Fruit fly (Drosophila melanogaster) whole organism, embryonic: ENCODE data around the gene CG8236.

ENCODE experiments used
- Blimp-1 ChIP-seq: fragments of 200-800 bp; sonication (Bioruptor generic); optimal IDR thresholded peaks from 3 replicates; lab custom pipeline; 2018; ENCODE audit warnings: missing biosample characterization, missing genetic modification characterization, mild to moderate bottlenecking, moderate library complexity, missing genetic modification reagents
- C15 ChIP-seq: fragments of 200-800 bp; sonication (Bioruptor generic); IDR thresholded peaks from 3 replicates; pipeline ENCODE4 v1.3.6; 2022; ENCODE audit warnings: missing biosample characterization, missing genetic modification characterization
- CG10654 ChIP-seq: fragments of 200-800 bp; sonication (Bioruptor generic); optimal IDR thresholded peaks from 2 replicates; lab custom pipeline; 2016; ENCODE audit warnings: missing biosample characterization, missing genetic modification characterization
- CG11085 ChIP-seq: fragments of 200-800 bp; sonication (Bioruptor generic); IDR thresholded peaks from 2 replicates; pipeline ENCODE4 v1.3.6; 2022; ENCODE audit warnings: missing biosample characterization, missing genetic modification characterization
- CG1233 ChIP-seq: fragments of 200-800 bp; sonication (Bioruptor generic); optimal IDR thresholded peaks from 4 replicates; lab custom pipeline; 2018; ENCODE audit warnings: missing biosample characterization, mild to moderate bottlenecking, missing genetic modification characterization
- CG13624 ChIP-seq: fragments of 200-800 bp; sonication (Bioruptor generic); optimal IDR thresholded peaks from 2 replicates; lab custom pipeline; 2016; ENCODE audit warnings: missing biosample characterization, missing genetic modification characterization
- CG15269 ChIP-seq: fragments of 200-800 bp; sonication (Bioruptor generic); optimal IDR thresholded peaks from 2 replicates; lab custom pipeline; 2018; ENCODE audit warnings: missing biosample characterization, mild to moderate bottlenecking, missing genetic modification characterization, moderate library complexity
- CG1647 ChIP-seq: fragments of 200-800 bp; sonication (Bioruptor generic); optimal IDR thresholded peaks from 3 replicates; lab custom pipeline; 2016; ENCODE audit warnings: missing biosample characterization, missing genetic modification characterization
- CG17186 ChIP-seq: fragments of 200-800 bp; sonication (Bioruptor generic); optimal IDR thresholded peaks from 3 replicates; lab custom pipeline; 2017; ENCODE audit warnings: missing biosample characterization, missing genetic modification reagents, missing genetic modification characterization
- CG2129 ChIP-seq: fragments of 200-800 bp; sonication (Bioruptor generic); IDR thresholded peaks from 2 replicates; pipeline ENCODE4 v1.3.6; 2022; ENCODE audit warnings: missing biosample characterization, missing genetic modification characterization; ENCODE audit not compliant: partially characterized antibody
- CG2875 ChIP-seq: fragments of 200-800 bp; sonication (Bioruptor generic); optimal IDR thresholded peaks from 2 replicates; lab custom pipeline; 2017; ENCODE audit warnings: missing biosample characterization, mild to moderate bottlenecking, missing genetic modification characterization, missing genetic modification reagents
- CG3726 ChIP-seq: fragments of 200-800 bp; sonication (Bioruptor generic); IDR thresholded peaks from 3 replicates; pipeline ENCODE4, ENCODE4 v1.3.6; 2022; ENCODE audit warnings: missing biosample characterization, missing genetic modification characterization
- CG3847 ChIP-seq: fragments of 200-800 bp; sonication (Bioruptor generic); IDR thresholded peaks from 2 replicates; pipeline ENCODE4 v1.3.6; 2022; ENCODE audit warnings: missing biosample characterization, missing genetic modification characterization
- CG6272 ChIP-seq: fragments of 200-800 bp; sonication (Bioruptor generic); IDR thresholded peaks from 2 replicates; pipeline ENCODE4 v1.3.6; 2022; ENCODE audit warnings: missing biosample characterization, missing genetic modification characterization
- CG7928 ChIP-seq: fragments of 200-800 bp; sonication (Bioruptor generic); optimal IDR thresholded peaks from 2 replicates; lab custom pipeline; 2017; ENCODE audit warnings: missing biosample characterization, mild to moderate bottlenecking, missing genetic modification characterization
- CG7987 ChIP-seq: fragments of 200-800 bp; sonication (Bioruptor generic); optimal IDR thresholded peaks from 2 replicates; lab custom pipeline; 2018; ENCODE audit warnings: missing biosample characterization, mild to moderate bottlenecking, missing genetic modification characterization, moderate library complexity
- CG9609 ChIP-seq: fragments of 200-800 bp; sonication (Bioruptor generic); optimal IDR thresholded peaks from 3 replicates; lab custom pipeline; 2016; ENCODE audit warnings: missing biosample characterization, missing genetic modification characterization
- CHES-1-like ChIP-seq: fragments of 200-800 bp; sonication (Bioruptor generic); optimal IDR thresholded peaks from 2 replicates; lab custom pipeline; 2016; ENCODE audit warnings: missing biosample characterization, missing genetic modification characterization
- Camta ChIP-seq: fragments of 200-800 bp; sonication (Bioruptor generic); optimal IDR thresholded peaks from 2 replicates; lab custom pipeline; 2016; ENCODE audit warnings: missing biosample characterization, missing genetic modification characterization
- D19B ChIP-seq: fragments of 200-800 bp; sonication (Bioruptor generic); optimal IDR thresholded peaks from 2 replicates; lab custom pipeline; 2017; ENCODE audit warnings: missing biosample characterization, mild to moderate bottlenecking, missing genetic modification characterization
- Deaf1 ChIP-seq: fragments of 200-800 bp; optimal IDR thresholded peaks from 3 replicates; lab custom pipeline; 2019; ENCODE audit warnings: missing biosample characterization, mild to moderate bottlenecking, missing genetic modification characterization, moderate library complexity
- GATAe ChIP-seq: fragments of 200-800 bp; sonication (Bioruptor generic); conservative IDR thresholded peaks from 2 replicates; pipeline ENCODE4 v1.3.6; 2022; ENCODE audit warnings: missing biosample characterization, missing genetic modification characterization
- Hey ChIP-seq: fragments of 200-800 bp; sonication (Bioruptor generic); optimal IDR thresholded peaks from 3 replicates; lab custom pipeline; 2018; ENCODE audit warnings: missing biosample characterization, mild to moderate bottlenecking, missing genetic modification characterization
- HmgZ ChIP-seq: fragments of 200-800 bp; sonication (Bioruptor generic); optimal IDR thresholded peaks from 2 replicates; lab custom pipeline; 2018; ENCODE audit warnings: missing biosample characterization, mild to moderate bottlenecking, missing genetic modification characterization
- Hmr ChIP-seq: fragments of 200-800 bp; sonication (Bioruptor generic); optimal IDR thresholded peaks from 3 replicates; lab custom pipeline; 2017; ENCODE audit warnings: mild to moderate bottlenecking, missing biosample characterization, missing genetic modification reagents, missing genetic modification characterization
- Lhr ChIP-seq: fragments of 200-800 bp; sonication (Bioruptor generic); optimal IDR thresholded peaks from 3 replicates; lab custom pipeline; 2017; ENCODE audit warnings: mild to moderate bottlenecking, missing biosample characterization, missing genetic modification reagents, missing genetic modification characterization
- Lpt ChIP-seq: fragments of >200 bp; optimal IDR thresholded peaks from 2 replicates; lab custom pipeline; 2018; ENCODE audit warnings: missing biosample characterization, missing genetic modification characterization
- Mes4 ChIP-seq: fragments of 200-800 bp; sonication (Bioruptor generic); optimal IDR thresholded peaks from 2 replicates; lab custom pipeline; 2016; ENCODE audit warnings: missing biosample characterization, missing genetic modification characterization
- NC2β ChIP-seq: fragments of 200-800 bp; sonication (Bioruptor generic); optimal IDR thresholded peaks from 2 replicates; lab custom pipeline; 2016; ENCODE audit warnings: missing biosample characterization, missing genetic modification characterization
- Pdp1 ChIP-seq, 2 experiments: fragments of 200-800 bp; sonication (Bioruptor generic); optimal IDR thresholded peaks; 3 replicates each; lab custom pipeline; 2016; ENCODE audit warnings: missing biosample characterization in 2 of 2, missing genetic modification characterization in 2 of 2, mild to moderate bottlenecking in 1 of 2, moderate library complexity in 1 of 2
- Side ChIP-seq: fragments of 200-800 bp; sonication (Bioruptor generic); optimal IDR thresholded peaks from 2 replicates; lab custom pipeline; 2016; ENCODE audit warnings: missing biosample characterization, missing genetic modification characterization
- Sox102F ChIP-seq: fragments of 200-800 bp; sonication (Bioruptor generic); optimal IDR thresholded peaks from 2 replicates; lab custom pipeline; 2018; ENCODE audit warnings: missing biosample characterization, mild to moderate bottlenecking, missing genetic modification characterization, moderate library complexity
- Spps ChIP-seq: fragments of 200-800 bp; sonication (Bioruptor generic); optimal IDR thresholded peaks from 2 replicates; lab custom pipeline; 2018; ENCODE audit warnings: missing biosample characterization, mild to moderate bottlenecking, missing genetic modification characterization
- Trl ChIP-seq, 3 experiments: fragments of >200 bp in 2 of 3; fragments of 200-800 bp in 1 of 3; sonication (Bioruptor generic) in 1 of 3; optimal IDR thresholded peaks; 2 replicates in 1 of 3; 3 replicates in 2 of 3; lab custom pipeline; 2016 to 2017; ENCODE audit warnings: missing biosample characterization in 1 of 3, missing genetic modification characterization in 1 of 3
- cato ChIP-seq: fragments of 200-800 bp; sonication (Bioruptor generic); optimal IDR thresholded peaks from 2 replicates; lab custom pipeline; 2016; ENCODE audit warnings: missing biosample characterization, missing genetic modification characterization, borderline replicate concordance
- caup ChIP-seq: fragments of 200-800 bp; sonication (Bioruptor generic); optimal IDR thresholded peaks from 3 replicates; lab custom pipeline; 2017; ENCODE audit warnings: missing biosample characterization, mild to moderate bottlenecking, missing genetic modification characterization, moderate library complexity; ENCODE audit not compliant: severe bottlenecking
- crc ChIP-seq: fragments of 200-800 bp; sonication (Bioruptor generic); optimal IDR thresholded peaks from 2 replicates; lab custom pipeline; 2016; ENCODE audit warnings: missing biosample characterization, missing genetic modification characterization
- croc ChIP-seq: fragments of 200-800 bp; sonication (Bioruptor generic); conservative IDR thresholded peaks from 3 replicates; pipeline ENCODE4 v1.3.6; 2022; ENCODE audit warnings: missing biosample characterization, missing genetic modification characterization
- gem ChIP-seq: fragments of 200-800 bp; sonication (Bioruptor generic); optimal IDR thresholded peaks from 2 replicates; lab custom pipeline; 2019; ENCODE audit warnings: missing biosample characterization, mild to moderate bottlenecking, missing genetic modification characterization, moderate library complexity
- h ChIP-seq: fragments of >200 bp; optimal IDR thresholded peaks from 2 replicates; lab custom pipeline; 2017
- her ChIP-seq: fragments of 200-800 bp; sonication (Bioruptor generic); optimal IDR thresholded peaks from 2 replicates; lab custom pipeline; 2016; ENCODE audit warnings: missing biosample characterization, missing genetic modification characterization
- hth ChIP-seq: fragments of >200 bp; optimal IDR thresholded peaks from 2 replicates; lab custom pipeline; 2017; ENCODE audit warnings: inconsistent platforms
- lbe ChIP-seq: fragments of 200-800 bp; sonication (Bioruptor generic); optimal IDR thresholded peaks from 2 replicates; lab custom pipeline; 2016; ENCODE audit warnings: missing biosample characterization, mild to moderate bottlenecking, missing genetic modification characterization
- odd ChIP-seq: fragments of 200-800 bp; sonication (Bioruptor generic); optimal IDR thresholded peaks from 2 replicates; lab custom pipeline; 2017; ENCODE audit warnings: missing biosample characterization, mild to moderate bottlenecking, missing genetic modification characterization
- peb ChIP-seq: fragments of 200-800 bp; sonication (Bioruptor generic); IDR thresholded peaks from 2 replicates; pipeline ENCODE4 v1.3.6; 2022; ENCODE audit warnings: missing biosample characterization, missing genetic modification characterization
- pita ChIP-seq: fragments of 200-800 bp; sonication (Bioruptor generic); optimal IDR thresholded peaks from 2 replicates; lab custom pipeline; 2017; ENCODE audit warnings: missing biosample characterization, mild to moderate bottlenecking, missing genetic modification characterization
- repo ChIP-seq: fragments of 200-800 bp; sonication (Bioruptor generic); optimal IDR thresholded peaks from 2 replicates; lab custom pipeline; 2016; ENCODE audit warnings: missing biosample characterization, missing genetic modification characterization
- schlank ChIP-seq: fragments of 200-800 bp; sonication (Bioruptor generic); optimal IDR thresholded peaks from 2 replicates; lab custom pipeline; 2018; ENCODE audit warnings: missing biosample characterization, mild to moderate bottlenecking, missing genetic modification characterization
- sna ChIP-seq: fragments of 200-800 bp; sonication (Bioruptor generic); IDR thresholded peaks from 2 replicates; pipeline ENCODE4 v1.3.6; 2022; ENCODE audit warnings: missing biosample characterization, missing genetic modification characterization; ENCODE audit not compliant: partially characterized antibody
- tna ChIP-seq: fragments of 200-800 bp; sonication (Bioruptor generic); IDR thresholded peaks from 2 replicates; pipeline ENCODE4 v1.3.6; 2022; ENCODE audit warnings: missing biosample characterization, missing genetic modification characterization; ENCODE audit not compliant: partially characterized antibody
- vvl ChIP-seq: fragments of 200-800 bp; sonication (Bioruptor generic); IDR thresholded peaks from 2 replicates; pipeline ENCODE4 v1.3.6; 2022; ENCODE audit warnings: missing biosample characterization, missing genetic modification characterization

Gene CG8236

dm6 chr3R:8744198-8744597 is 25.0 kb upstream of the CG8236 start (continued):
- no peak for TF ChIP-seq hth
- TF ChIP-seq Lhr (GFP tag; lab: Kevin White, UChicago): no peak
- TF ChIP-seq Pdp1 (GFP tag; optimal IDR thresholded peaks at IDR 0.05; lab: Kevin White, UChicago): peak in 1 of 2 experiments; percentile 62
- no peak for TF ChIP-seq CG2129 (GFP tag; lab: Robert Waterston, UW)
- TF ChIP-seq CG17186 (GFP tag; lab: Kevin White, UChicago): no peak
- peak; percentile 14 for TF ChIP-seq odd (GFP tag; lab: Kevin White, UChicago)
- no peak for TF ChIP-seq crc
- TF ChIP-seq Sox102F: peak; percentile 58
- no peak for TF ChIP-seq CG1647 (GFP tag; lab: Kevin White, UChicago)
- TF ChIP-seq sna (GFP tag; lab: Robert Waterston, UW): no peak
- TF ChIP-seq pita (GFP tag; lab: Kevin White, UChicago): no peak
- no peak for TF ChIP-seq h
- TF ChIP-seq CG3726 (GFP tag; lab: Robert Waterston, UW): no peak
- no peak for TF ChIP-seq GATAe (GFP tag; lab: Robert Waterston, UW)
- TF ChIP-seq CG3847: peak; percentile 52
- no peak for TF ChIP-seq CG7928 (GFP tag; lab: Kevin White, UChicago)
- peak; percentile 59 for TF ChIP-seq vvl (GFP tag; lab: Robert Waterston, UW)
- peak; percentile 40 for TF ChIP-seq Blimp-1 (GFP tag; lab: Kevin White, UChicago)
- no peak for TF ChIP-seq lbe
- TF ChIP-seq CG10654 (GFP tag; lab: Kevin White, UChicago): no peak
- no peak for TF ChIP-seq D19B
- peak; percentile 10; the same call in 1 of the 2 replicates for TF ChIP-seq peb (GFP tag; lab: Robert Waterston, UW)
- no peak for TF ChIP-seq Camta (GFP tag; lab: Kevin White, UChicago)
- no peak for TF ChIP-seq Trl (optimal IDR thresholded peaks at IDR 0.05; lab: Kevin White, UChicago)
- no peak for TF ChIP-seq Trl (GFP tag; optimal IDR thresholded peaks at IDR 0.05; lab: Kevin White, UChicago)
- TF ChIP-seq CG15269 (tag; lab: Kevin White, UChicago): peak; percentile 73
- no peak for TF ChIP-seq schlank (tag; lab: Kevin White, UChicago)
- no peak for TF ChIP-seq CG2875 (GFP tag; lab: Kevin White, UChicago)
- TF ChIP-seq HmgZ (tag; lab: Kevin White, UChicago): no peak
- no peak for TF ChIP-seq her (GFP tag; lab: Kevin White, UChicago)
- TF ChIP-seq CG13624 (GFP tag; lab: Kevin White, UChicago): no peak
- TF ChIP-seq Deaf1 (tag; lab: Kevin White, UChicago): no peak
- TF ChIP-seq NC2β (GFP tag; lab: Kevin White, UChicago): no peak
- peak; percentile 67 for TF ChIP-seq Hmr (GFP tag; lab: Kevin White, UChicago)
- TF ChIP-seq C15 (GFP tag; lab: Robert Waterston, UW): 0 out of 3 replicates have a peak, but pooled peaks have one; percentile 55
- TF ChIP-seq Side (GFP tag; lab: Kevin White, UChicago): no peak
- TF ChIP-seq gem: peak; percentile 70
- TF ChIP-seq CG6272 (GFP tag; lab: Robert Waterston, UW): no peak
- no peak for TF ChIP-seq tna (GFP tag; lab: Robert Waterston, UW)
- no peak for TF ChIP-seq CG7987 (GFP tag; lab: Kevin White, UChicago)
- no peak for TF ChIP-seq croc (GFP tag; lab: Robert Waterston, UW)
- TF ChIP-seq Lpt: no peak
- TF ChIP-seq CHES-1-like: no peak
- TF ChIP-seq Mes4 (GFP tag; lab: Kevin White, UChicago): peak; percentile 2
- TF ChIP-seq Spps (tag; lab: Kevin White, UChicago): no peak
- TF ChIP-seq CG11085: no peak
- TF ChIP-seq Hey: no peak
- TF ChIP-seq cato (GFP tag; lab: Kevin White, UChicago): no peak
- no peak for TF ChIP-seq CG1233 (GFP tag; lab: Kevin White, UChicago)
- peak; percentile 15 for TF ChIP-seq caup
- no peak for TF ChIP-seq repo (GFP tag; lab: Kevin White, UChicago)
- TF ChIP-seq CG9609 (GFP tag; lab: Kevin White, UChicago): peak; percentile 41
